Worm (Caenorhabditis elegans): Measurements from ENCODE around the gene Y41G9A.17.

DNA sequence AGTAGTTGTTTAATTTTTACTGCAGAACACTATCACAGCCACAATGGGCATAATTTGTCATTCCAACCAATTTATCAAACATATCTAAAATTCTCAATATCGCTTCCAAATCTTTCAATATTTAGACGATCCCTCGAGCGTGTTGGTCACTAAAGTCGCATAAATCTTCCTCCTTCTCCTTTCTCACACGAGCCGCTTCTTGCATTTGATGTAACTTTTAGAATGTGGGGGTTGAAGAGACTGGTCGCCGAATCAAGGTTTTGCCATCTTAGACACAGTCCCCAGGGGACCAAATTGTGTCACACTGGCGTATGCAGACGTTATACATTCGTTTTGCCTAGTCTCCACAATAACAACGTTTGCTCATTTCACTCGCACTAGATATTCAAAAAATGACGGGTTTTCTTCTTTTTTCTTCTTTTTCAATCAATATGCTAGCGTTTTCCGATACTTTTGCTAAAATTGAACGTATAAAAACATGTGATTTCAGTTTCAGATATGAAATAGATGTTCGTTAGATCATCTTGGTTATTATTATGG, 42.0 kb downstream of the Y41G9A.17 start, which contains the start of gene gbb-1:
- TF ChIP-seq dao-5 (tag; optimal IDR thresholded peaks at IDR 0.05) (no peak), him-1 (tag; optimal IDR thresholded peaks at IDR 0.05) (no peak), W03F9.2 (tag; optimal IDR thresholded peaks at IDR 0.05) (no peak)
